Fruit fly (Drosophila melanogaster) whole organism, embryonic: ENCODE results near the gene Psn.

Experiments used
- Abd-B ChIP-seq: fragments of 200-800 bp; sonication (Bioruptor generic); optimal IDR thresholded peaks from 2 replicates; lab custom pipeline; 2018; ENCODE audit warnings: missing biosample characterization, mild to moderate bottlenecking, missing genetic modification characterization, moderate library complexity
- Adf1 ChIP-seq: fragments of 200-800 bp; sonication (Bioruptor generic); IDR thresholded peaks from 2 replicates; pipeline ENCODE4 v1.3.6; 2022; ENCODE audit warnings: missing biosample characterization, missing genetic modification characterization
- Aef1 ChIP-seq: fragments of 200-800 bp; sonication (Bioruptor generic); IDR thresholded peaks from 3 replicates; pipeline ENCODE4 v1.3.6; 2022; ENCODE audit warnings: missing biosample characterization, missing genetic modification characterization
- B-H1 ChIP-seq: fragments of 200-800 bp; sonication (Bioruptor generic); IDR thresholded peaks from 3 replicates; pipeline ENCODE4 v1.3.6; 2022; ENCODE audit warnings: missing biosample characterization, missing genetic modification characterization
- CG11695 ChIP-seq: fragments of 200-800 bp; sonication (Bioruptor generic); IDR thresholded peaks from 3 replicates; pipeline ENCODE4 v1.3.6; 2022; ENCODE audit warnings: missing biosample characterization, missing genetic modification characterization
- CG12104 ChIP-seq: fragments of 200-800 bp; sonication (Bioruptor generic); optimal IDR thresholded peaks from 3 replicates; lab custom pipeline; 2016; ENCODE audit warnings: missing biosample characterization, missing genetic modification characterization
- CG13894 ChIP-seq: fragments of 200-800 bp; sonication (Bioruptor generic); optimal IDR thresholded peaks from 3 replicates; lab custom pipeline; 2018; ENCODE audit warnings: missing biosample characterization, mild to moderate bottlenecking, missing genetic modification characterization, moderate library complexity
- CG14441 ChIP-seq: fragments of 200-800 bp; sonication (Bioruptor generic); IDR thresholded peaks from 2 replicates; pipeline ENCODE4 v1.3.6; 2022; ENCODE audit warnings: missing biosample characterization, missing genetic modification characterization
- CG16779 ChIP-seq: fragments of 200-800 bp; sonication (Bioruptor generic); IDR thresholded peaks from 2 replicates; pipeline ENCODE4 v1.3.6; 2022; ENCODE audit warnings: missing biosample characterization, missing genetic modification characterization
- CG18262 ChIP-seq: fragments of 200-800 bp; optimal IDR thresholded peaks from 3 replicates; lab custom pipeline; 2019; ENCODE audit warnings: missing biosample characterization, mild to moderate bottlenecking, missing genetic modification characterization, moderate library complexity
- CG7963 ChIP-seq: fragments of 200-800 bp; sonication (Bioruptor generic); IDR thresholded peaks from 3 replicates; pipeline ENCODE4 v1.3.6; 2022; ENCODE audit warnings: missing biosample characterization, missing genetic modification characterization; ENCODE audit not compliant: partially characterized antibody
- CG8089 ChIP-seq: fragments of 200-800 bp; sonication (Bioruptor generic); optimal IDR thresholded peaks from 3 replicates; lab custom pipeline; 2016; ENCODE audit warnings: missing biosample characterization, missing genetic modification characterization
- CG8281 ChIP-seq: fragments of 200-800 bp; sonication (Bioruptor generic); optimal IDR thresholded peaks from 2 replicates; lab custom pipeline; 2018; ENCODE audit warnings: missing biosample characterization, mild to moderate bottlenecking, missing genetic modification characterization, moderate library complexity
- CG9437 ChIP-seq: fragments of 200-800 bp; sonication (Bioruptor generic); optimal IDR thresholded peaks from 2 replicates; lab custom pipeline; 2018; ENCODE audit warnings: missing biosample characterization, mild to moderate bottlenecking, missing genetic modification characterization
- CG9932 ChIP-seq: fragments of 200-800 bp; sonication (Bioruptor generic); IDR thresholded peaks from 2 replicates; pipeline ENCODE4 v1.3.6; 2022; ENCODE audit warnings: missing biosample characterization, missing genetic modification characterization
- CkIIα-i1 ChIP-seq: fragments of 200-800 bp; sonication (Bioruptor generic); IDR thresholded peaks from 2 replicates; pipeline ENCODE4 v1.3.6; 2022; ENCODE audit warnings: missing biosample characterization, missing genetic modification characterization
- D19B ChIP-seq: fragments of 200-800 bp; sonication (Bioruptor generic); optimal IDR thresholded peaks from 2 replicates; lab custom pipeline; 2017; ENCODE audit warnings: missing biosample characterization, mild to moderate bottlenecking, missing genetic modification characterization
- Doc2 ChIP-seq: fragments of 200-800 bp; sonication (Bioruptor generic); IDR thresholded peaks from 2 replicates; pipeline ENCODE4 v1.3.6; 2022; ENCODE audit warnings: missing biosample characterization, missing genetic modification characterization
- ERR ChIP-seq: fragments of 200-800 bp; sonication (Bioruptor generic); optimal IDR thresholded peaks from 2 replicates; lab custom pipeline; 2016; ENCODE audit warnings: missing biosample characterization, missing genetic modification characterization
- Gug ChIP-seq: fragments of 200-800 bp; sonication (Bioruptor generic); IDR thresholded peaks from 4 replicates; pipeline ENCODE4 v1.3.6; 2022; ENCODE audit warnings: missing biosample characterization, missing genetic modification characterization
- H15 ChIP-seq: fragments of 200-800 bp; sonication (Bioruptor generic); IDR thresholded peaks from 3 replicates; pipeline ENCODE4 v1.3.6; 2022; ENCODE audit warnings: missing biosample characterization, missing genetic modification characterization
- HLHmδ ChIP-seq: fragments of 200-800 bp; sonication (Bioruptor generic); optimal IDR thresholded peaks from 2 replicates; lab custom pipeline; 2018; ENCODE audit warnings: missing biosample characterization, mild to moderate bottlenecking, missing genetic modification characterization, moderate library complexity
- Hr3 ChIP-seq: fragments of 200-800 bp; sonication (Bioruptor generic); optimal IDR thresholded peaks from 3 replicates; lab custom pipeline; 2016; ENCODE audit warnings: missing biosample characterization, missing genetic modification characterization
- Mad ChIP-seq: fragments of 200-800 bp; sonication (Bioruptor generic); optimal IDR thresholded peaks from 2 replicates; lab custom pipeline; 2016; ENCODE audit warnings: missing biosample characterization, missing genetic modification characterization
- Opbp ChIP-seq: fragments of 200-800 bp; sonication (Bioruptor generic); IDR thresholded peaks from 3 replicates; pipeline ENCODE4 v1.3.6; 2022; ENCODE audit warnings: missing biosample characterization, missing genetic modification characterization; ENCODE audit not compliant: partially characterized antibody
- Sin3A ChIP-seq: fragments of >200 bp; optimal IDR thresholded peaks from 2 replicates; lab custom pipeline; 2018
- Sox100B ChIP-seq: fragments of 200-800 bp; sonication (Bioruptor generic); optimal IDR thresholded peaks from 3 replicates; lab custom pipeline; 2018; ENCODE audit warnings: missing biosample characterization, mild to moderate bottlenecking, missing genetic modification characterization
- Tbp ChIP-seq: fragments of >200 bp; optimal IDR thresholded peaks from 2 replicates; lab custom pipeline; 2018; ENCODE audit warnings: missing biosample characterization, missing genetic modification characterization
- Trl ChIP-seq, 3 experiments: fragments of >200 bp in 2 of 3; fragments of 200-800 bp in 1 of 3; sonication (Bioruptor generic) in 1 of 3; optimal IDR thresholded peaks; 2 replicates in 1 of 3; 3 replicates in 2 of 3; lab custom pipeline; 2016 to 2017; ENCODE audit warnings: missing biosample characterization in 1 of 3, missing genetic modification characterization in 1 of 3
- amos ChIP-seq: fragments of 200-800 bp; sonication (Bioruptor generic); IDR thresholded peaks from 2 replicates; pipeline ENCODE4 v1.3.6; 2022; ENCODE audit warnings: missing biosample characterization, missing genetic modification characterization; ENCODE audit not compliant: partially characterized antibody
- bbx ChIP-seq: fragments of 200-800 bp; sonication (Bioruptor generic); IDR thresholded peaks from 2 replicates; pipeline ENCODE4 v1.3.6; 2022; ENCODE audit warnings: missing biosample characterization, missing genetic modification characterization; ENCODE audit not compliant: partially characterized antibody
- da ChIP-seq: fragments of 200-800 bp; sonication (Bioruptor generic); optimal IDR thresholded peaks from 2 replicates; lab custom pipeline; 2016; ENCODE audit warnings: missing biosample characterization, missing genetic modification characterization
- dan ChIP-seq: fragments of 200-800 bp; sonication (Bioruptor generic); IDR thresholded peaks from 2 replicates; pipeline ENCODE4 v1.3.6; 2022; ENCODE audit warnings: missing biosample characterization, missing genetic modification characterization
- emc ChIP-seq: fragments of 200-800 bp; sonication (Bioruptor generic); optimal IDR thresholded peaks from 2 replicates; lab custom pipeline; 2016; ENCODE audit warnings: missing biosample characterization, missing genetic modification characterization
- ftz-f1 ChIP-seq: fragments of 200-800 bp; sonication (Bioruptor generic); optimal IDR thresholded peaks from 2 replicates; lab custom pipeline; 2016; ENCODE audit warnings: missing biosample characterization, missing genetic modification characterization
- ind ChIP-seq: fragments of 200-800 bp; sonication (Bioruptor generic); optimal IDR thresholded peaks from 3 replicates; lab custom pipeline; 2016; ENCODE audit warnings: missing biosample characterization, missing genetic modification characterization
- kni ChIP-seq: fragments of 200-800 bp; sonication (Bioruptor generic); optimal IDR thresholded peaks from 3 replicates; lab custom pipeline; 2017; ENCODE audit warnings: mild to moderate bottlenecking, missing biosample characterization, missing genetic modification reagents, missing genetic modification characterization
- lola ChIP-seq, 3 experiments: fragments of >200 bp in 2 of 3; fragments of 200-800 bp in 1 of 3; sonication (Bioruptor generic) in 1 of 3; optimal IDR thresholded peaks; 2 replicates each; lab custom pipeline; 2017 to 2019; ENCODE audit warnings: missing biosample characterization in 3 of 3, missing genetic modification characterization in 3 of 3, mild to moderate bottlenecking in 1 of 3, moderate library complexity in 1 of 3
- nmo ChIP-seq: fragments of 200-800 bp; sonication (Bioruptor generic); optimal IDR thresholded peaks from 2 replicates; lab custom pipeline; 2018; ENCODE audit warnings: missing biosample characterization, mild to moderate bottlenecking, missing genetic modification characterization, moderate library complexity
- odd ChIP-seq: fragments of 200-800 bp; sonication (Bioruptor generic); optimal IDR thresholded peaks from 2 replicates; lab custom pipeline; 2017; ENCODE audit warnings: missing biosample characterization, mild to moderate bottlenecking, missing genetic modification characterization
- onecut ChIP-seq: fragments of 200-800 bp; sonication (Bioruptor generic); IDR thresholded peaks from 2 replicates; pipeline ENCODE4 v1.3.6; 2022; ENCODE audit warnings: missing biosample characterization, missing genetic modification characterization
- repo ChIP-seq: fragments of 200-800 bp; sonication (Bioruptor generic); optimal IDR thresholded peaks from 2 replicates; lab custom pipeline; 2016; ENCODE audit warnings: missing biosample characterization, missing genetic modification characterization
- ro ChIP-seq: fragments of 200-800 bp; sonication (Bioruptor generic); IDR thresholded peaks from 2 replicates; pipeline ENCODE4 v1.3.6; 2022; ENCODE audit warnings: missing biosample characterization, missing genetic modification characterization
- run ChIP-seq: fragments of 200-800 bp; sonication (Bioruptor generic); optimal IDR thresholded peaks from 3 replicates; lab custom pipeline; 2018; ENCODE audit warnings: missing biosample characterization, mild to moderate bottlenecking, missing genetic modification characterization
- slou ChIP-seq: fragments of 200-800 bp; sonication (Bioruptor generic); optimal IDR thresholded peaks from 3 replicates; lab custom pipeline; 2016; ENCODE audit warnings: missing biosample characterization, missing genetic modification characterization
- so ChIP-seq: fragments of 200-800 bp; sonication (Bioruptor generic); IDR thresholded peaks from 3 replicates; pipeline ENCODE4 v1.3.6; 2022; ENCODE audit warnings: missing biosample characterization, missing genetic modification characterization
- trh ChIP-seq: fragments of 200-800 bp; sonication (Bioruptor generic); optimal IDR thresholded peaks from 2 replicates; lab custom pipeline; 2016; ENCODE audit warnings: missing biosample characterization, missing genetic modification characterization
- ttk ChIP-seq: fragments of 200-800 bp; sonication (Bioruptor generic); IDR thresholded peaks from 2 replicates; pipeline ENCODE4 v2.1.2; 2022; ENCODE audit warnings: missing biosample characterization, missing genetic modification characterization
- yki ChIP-seq: fragments of >200 bp; optimal IDR thresholded peaks from 3 replicates; lab custom pipeline; 2018
- zen ChIP-seq: fragments of 200-800 bp; sonication (Bioruptor generic); optimal IDR thresholded peaks from 3 replicates; lab custom pipeline; 2018; ENCODE audit warnings: missing biosample characterization, mild to moderate bottlenecking, missing genetic modification characterization, moderate library complexity

Psn gene

DNA sequence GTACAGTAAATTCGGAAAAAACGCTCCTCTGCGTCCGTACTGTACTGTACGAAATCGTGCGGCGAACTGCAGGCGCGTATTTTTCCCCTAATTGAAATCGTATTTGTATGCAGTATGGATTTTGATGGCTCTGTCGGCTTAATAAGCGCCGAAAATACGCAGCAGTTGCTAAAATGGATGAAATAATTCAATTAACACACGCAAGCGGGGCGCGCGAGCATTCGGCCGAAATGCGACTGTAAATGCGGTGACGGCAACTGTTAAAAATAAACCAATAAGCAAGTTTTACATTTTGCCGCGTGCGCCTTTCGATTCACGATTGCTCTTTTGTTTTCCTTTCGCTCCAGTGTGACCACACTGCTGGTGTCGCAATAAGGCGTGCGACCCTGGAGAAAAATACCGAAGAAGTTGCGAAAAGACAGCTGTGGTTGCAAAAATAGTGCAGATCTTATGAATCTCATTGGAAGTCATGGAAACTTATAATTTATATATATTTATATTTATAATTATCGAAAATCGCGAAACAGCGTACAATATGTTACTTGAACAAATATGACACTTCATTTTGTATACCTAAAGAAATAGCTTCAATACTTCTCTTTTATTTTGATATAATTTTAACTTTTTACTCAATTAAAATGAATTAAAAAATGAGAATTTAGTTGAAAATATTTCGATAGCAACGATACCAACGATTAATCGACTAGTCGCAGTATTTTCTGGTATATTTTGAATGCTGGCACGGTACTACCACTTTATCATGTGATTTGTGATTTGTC lies 40.9 kb downstream of the Psn start, which contains the start of the genes CG32428 and CG5969 (continued):
- TF ChIP-seq CG11695: no peak; the same call in 2 of the 3 replicates
- no peak for TF ChIP-seq dan (GFP tag; lab: Robert Waterston, UW)
- TF ChIP-seq CkIIα-i1: no peak
- no peak for TF ChIP-seq ro
- TF ChIP-seq Doc2: no peak
- peak; percentile 53 for TF ChIP-seq Hr3 (GFP tag; lab: Kevin White, UChicago)
- TF ChIP-seq Tbp (GFP tag; lab: Kevin White, UChicago): no peak
- peak; percentile 74 for TF ChIP-seq nmo
- no peak for TF ChIP-seq so (GFP tag; lab: Robert Waterston, UW)
- TF ChIP-seq HLHmδ (GFP tag; lab: Kevin White, UChicago): peak; percentile 34
- peak; percentile 65 for TF ChIP-seq Abd-B (GFP tag; lab: Kevin White, UChicago)
- peak; percentile 53 for TF ChIP-seq CG13894
- 0 out of 3 replicates have a peak, but pooled peaks have one; percentile 5 for TF ChIP-seq Opbp (GFP tag; lab: Robert Waterston, UW)
- TF ChIP-seq ttk: no peak
- TF ChIP-seq Mad (GFP tag; lab: Kevin White, UChicago): no peak
- peak; percentile 50; the same call in 2 of the 3 replicates for TF ChIP-seq H15 (GFP tag; lab: Robert Waterston, UW)
- TF ChIP-seq Adf1 (GFP tag; lab: Robert Waterston, UW): no peak
- no peak for TF ChIP-seq yki (lab: Kevin White, UChicago)
- TF ChIP-seq CG18262 (tag; lab: Kevin White, UChicago): peak; percentile 54
- TF ChIP-seq Sox100B (GFP tag; lab: Kevin White, UChicago): peak; percentile 52
- TF ChIP-seq CG9932 (GFP tag; lab: Robert Waterston, UW): peak; percentile 80
- no peak for TF ChIP-seq trh (GFP tag; lab: Kevin White, UChicago)
- TF ChIP-seq CG7963: no peak
- no peak for TF ChIP-seq kni (GFP tag; lab: Kevin White, UChicago)
- TF ChIP-seq CG14441 (GFP tag; lab: Robert Waterston, UW): peak; percentile 76
- no peak for TF ChIP-seq repo (GFP tag; lab: Kevin White, UChicago)
- peak; percentile 68 for TF ChIP-seq Aef1 (GFP tag; lab: Robert Waterston, UW)
- no peak for TF ChIP-seq amos
- peak; percentile 68 for TF ChIP-seq ind (GFP tag; lab: Kevin White, UChicago)
- TF ChIP-seq CG12104 (GFP tag; lab: Kevin White, UChicago): peak; percentile 55
- peak; percentile 15 for TF ChIP-seq odd (GFP tag; lab: Kevin White, UChicago)
- TF ChIP-seq CG16779 (GFP tag; lab: Robert Waterston, UW): no peak
- TF ChIP-seq slou (GFP tag; lab: Kevin White, UChicago): peak; percentile 32
- peak; percentile 22; the same call in 1 of the 2 replicates for TF ChIP-seq onecut
- peak; percentile 8 for TF ChIP-seq zen (tag; lab: Kevin White, UChicago)
- TF ChIP-seq CG8089 (GFP tag; lab: Kevin White, UChicago): no peak
- peak; percentile 14 for TF ChIP-seq run
- TF ChIP-seq da (GFP tag; lab: Kevin White, UChicago): no peak
- TF ChIP-seq bbx (GFP tag; lab: Robert Waterston, UW): no peak
- TF ChIP-seq D19B (GFP tag; lab: Kevin White, UChicago): peak; percentile 24
- TF ChIP-seq Gug (GFP tag; lab: Robert Waterston, UW): peak; percentile 50; the same call in 3 of the 4 replicates
- peak; percentile 11 for TF ChIP-seq CG9437 (GFP tag; lab: Kevin White, UChicago)
- peak; percentile 0 for TF ChIP-seq CG8281
- no peak for TF ChIP-seq lola (GFP tag; optimal IDR thresholded peaks at IDR 0.05; lab: Kevin White, UChicago)
- no peak for TF ChIP-seq Trl (optimal IDR thresholded peaks at IDR 0.05; lab: Kevin White, UChicago)
- no peak for TF ChIP-seq Trl (GFP tag; optimal IDR thresholded peaks at IDR 0.05; lab: Kevin White, UChicago)
- TF ChIP-seq B-H1 (GFP tag; lab: Robert Waterston, UW): peak; percentile 62
- no peak for TF ChIP-seq emc (GFP tag; lab: Kevin White, UChicago)
- peak; percentile 59 for TF ChIP-seq Sin3A (lab: Kevin White, UChicago)
- peak; percentile 80 for TF ChIP-seq ftz-f1 (GFP tag; lab: Kevin White, UChicago)
- TF ChIP-seq ERR (GFP tag; lab: Kevin White, UChicago): no peak
